Fruit fly (Drosophila melanogaster) whole organism, embryonic: ENCODE results near the gene CG31551.

Source experiments
- CG10267 ChIP-seq: fragments of 200-800 bp; sonication (Bioruptor generic); optimal IDR thresholded peaks from 2 replicates; lab custom pipeline; 2018; ENCODE audit warnings: missing biosample characterization, mild to moderate bottlenecking, missing genetic modification characterization, moderate library complexity
- CG10321 ChIP-seq: fragments of 200-800 bp; sonication (Bioruptor generic); IDR thresholded peaks from 2 replicates; pipeline ENCODE4 v1.3.6; 2022; ENCODE audit warnings: missing biosample characterization, missing genetic modification characterization
- CG10959 ChIP-seq: fragments of 200-800 bp; sonication (Bioruptor generic); IDR thresholded peaks from 2 replicates; pipeline ENCODE4 v1.3.6; 2022; ENCODE audit warnings: missing biosample characterization, missing genetic modification characterization
- CG12744 ChIP-seq: fragments of 200-800 bp; sonication (Bioruptor generic); optimal IDR thresholded peaks from 2 replicates; lab custom pipeline; 2016; ENCODE audit warnings: missing biosample characterization, missing genetic modification characterization
- CG13894 ChIP-seq: fragments of 200-800 bp; sonication (Bioruptor generic); optimal IDR thresholded peaks from 3 replicates; lab custom pipeline; 2018; ENCODE audit warnings: missing biosample characterization, mild to moderate bottlenecking, missing genetic modification characterization, moderate library complexity
- CG14014 ChIP-seq: fragments of 200-800 bp; sonication (Bioruptor generic); IDR thresholded peaks from 2 replicates; pipeline ENCODE4 v1.3.6; 2022; ENCODE audit warnings: missing biosample characterization, missing genetic modification characterization
- CG14050 ChIP-seq: fragments of 200-800 bp; sonication (Bioruptor generic); IDR thresholded peaks from 3 replicates; pipeline ENCODE4 v1.3.6; 2022; ENCODE audit warnings: missing biosample characterization, missing genetic modification characterization
- CG2889 ChIP-seq: fragments of 200-800 bp; sonication (Bioruptor generic); IDR thresholded peaks from 3 replicates; pipeline ENCODE4 v1.3.6; 2022; ENCODE audit warnings: missing biosample characterization, missing genetic modification characterization
- CG3281 ChIP-seq: fragments of 200-800 bp; sonication (Bioruptor generic); optimal IDR thresholded peaks from 3 replicates; lab custom pipeline; 2017; ENCODE audit warnings: missing biosample characterization, mild to moderate bottlenecking, missing genetic modification characterization
- CG7745 ChIP-seq: fragments of 200-800 bp; sonication (Bioruptor generic); optimal IDR thresholded peaks from 2 replicates; lab custom pipeline; 2018; ENCODE audit warnings: missing biosample characterization, mild to moderate bottlenecking, missing genetic modification characterization, moderate library complexity
- CG7928 ChIP-seq: fragments of 200-800 bp; sonication (Bioruptor generic); optimal IDR thresholded peaks from 2 replicates; lab custom pipeline; 2017; ENCODE audit warnings: missing biosample characterization, mild to moderate bottlenecking, missing genetic modification characterization
- CG8924 ChIP-seq: fragments of 200-800 bp; optimal IDR thresholded peaks from 3 replicates; lab custom pipeline; 2019; ENCODE audit warnings: missing biosample characterization, mild to moderate bottlenecking, missing genetic modification characterization, moderate library complexity
- CHES-1-like ChIP-seq: fragments of 200-800 bp; sonication (Bioruptor generic); optimal IDR thresholded peaks from 2 replicates; lab custom pipeline; 2016; ENCODE audit warnings: missing biosample characterization, missing genetic modification characterization
- CkIIα-i1 ChIP-seq: fragments of 200-800 bp; sonication (Bioruptor generic); IDR thresholded peaks from 2 replicates; pipeline ENCODE4 v1.3.6; 2022; ENCODE audit warnings: missing biosample characterization, missing genetic modification characterization
- Dad ChIP-seq: fragments of 200-800 bp; sonication (Bioruptor generic); optimal IDR thresholded peaks from 3 replicates; lab custom pipeline; 2016; ENCODE audit warnings: missing biosample characterization, missing genetic modification characterization
- GATAe ChIP-seq: fragments of 200-800 bp; sonication (Bioruptor generic); conservative IDR thresholded peaks from 2 replicates; pipeline ENCODE4 v1.3.6; 2022; ENCODE audit warnings: missing biosample characterization, missing genetic modification characterization
- Hand ChIP-seq: fragments of 200-800 bp; sonication (Bioruptor generic); optimal IDR thresholded peaks from 2 replicates; lab custom pipeline; 2017; ENCODE audit warnings: mild to moderate bottlenecking, missing biosample characterization, missing genetic modification reagents, missing genetic modification characterization
- Hey ChIP-seq: fragments of 200-800 bp; sonication (Bioruptor generic); optimal IDR thresholded peaks from 3 replicates; lab custom pipeline; 2018; ENCODE audit warnings: missing biosample characterization, mild to moderate bottlenecking, missing genetic modification characterization
- Hr3 ChIP-seq: fragments of 200-800 bp; sonication (Bioruptor generic); optimal IDR thresholded peaks from 3 replicates; lab custom pipeline; 2016; ENCODE audit warnings: missing biosample characterization, missing genetic modification characterization
- Hsf ChIP-seq: fragments of 200-800 bp; sonication (Bioruptor generic); optimal IDR thresholded peaks from 3 replicates; lab custom pipeline; 2016; ENCODE audit warnings: missing biosample characterization, missing genetic modification characterization
- Neu2 ChIP-seq: fragments of 200-800 bp; sonication (Bioruptor generic); optimal IDR thresholded peaks from 3 replicates; lab custom pipeline; 2016; ENCODE audit warnings: missing biosample characterization, missing genetic modification characterization, borderline replicate concordance
- Nf-YC ChIP-seq: fragments of 200-800 bp; optimal IDR thresholded peaks from 3 replicates; lab custom pipeline; 2019; ENCODE audit warnings: missing biosample characterization, mild to moderate bottlenecking, missing genetic modification characterization, moderate library complexity
- Oli ChIP-seq: fragments of 200-800 bp; sonication (Bioruptor generic); optimal IDR thresholded peaks from 2 replicates; lab custom pipeline; 2018; ENCODE audit warnings: missing biosample characterization, mild to moderate bottlenecking, missing genetic modification characterization, moderate library complexity
- Optix ChIP-seq: fragments of 200-800 bp; sonication (Bioruptor generic); IDR thresholded peaks from 3 replicates; pipeline ENCODE4 v1.3.6; 2022; ENCODE audit warnings: missing biosample characterization, missing genetic modification characterization
- Pdp1 ChIP-seq, 2 experiments: fragments of 200-800 bp; sonication (Bioruptor generic); optimal IDR thresholded peaks; 3 replicates each; lab custom pipeline; 2016; ENCODE audit warnings: missing biosample characterization in 2 of 2, missing genetic modification characterization in 2 of 2, mild to moderate bottlenecking in 1 of 2, moderate library complexity in 1 of 2
- Side ChIP-seq: fragments of 200-800 bp; sonication (Bioruptor generic); optimal IDR thresholded peaks from 2 replicates; lab custom pipeline; 2016; ENCODE audit warnings: missing biosample characterization, missing genetic modification characterization
- Sry-δ ChIP-seq: fragments of 200-800 bp; sonication (Bioruptor generic); optimal IDR thresholded peaks from 2 replicates; lab custom pipeline; 2016; ENCODE audit warnings: missing biosample characterization, missing genetic modification characterization
- Taf1 ChIP-seq: fragments of 200-800 bp; sonication (Bioruptor generic); IDR thresholded peaks from 2 replicates; pipeline ENCODE4 v1.3.6; 2022; ENCODE audit warnings: missing biosample characterization, missing genetic modification characterization
- Usf ChIP-seq: fragments of 200-800 bp; sonication (Bioruptor generic); optimal IDR thresholded peaks from 2 replicates; lab custom pipeline; 2017; ENCODE audit warnings: missing genotype, missing biosample characterization, missing genetic modification characterization
- bigmax ChIP-seq: fragments of 200-800 bp; sonication (Bioruptor generic); optimal IDR thresholded peaks from 2 replicates; lab custom pipeline; 2018; ENCODE audit warnings: missing biosample characterization, mild to moderate bottlenecking, missing genetic modification characterization
- btn ChIP-seq: fragments of 200-800 bp; sonication (Bioruptor generic); optimal IDR thresholded peaks from 2 replicates; lab custom pipeline; 2016; ENCODE audit warnings: missing biosample characterization, missing genetic modification characterization
- chm ChIP-seq: fragments of 200-800 bp; sonication (Bioruptor generic); IDR thresholded peaks from 2 replicates; pipeline ENCODE4 v1.3.6; 2022; ENCODE audit warnings: missing biosample characterization, missing genetic modification characterization
- fd96Cb ChIP-seq: fragments of 200-800 bp; sonication (Bioruptor generic); optimal IDR thresholded peaks from 2 replicates; lab custom pipeline; 2018; ENCODE audit warnings: missing biosample characterization, mild to moderate bottlenecking, missing genetic modification characterization, moderate library complexity
- gsb ChIP-seq: fragments of 200-800 bp; sonication (Bioruptor generic); IDR thresholded peaks from 2 replicates; pipeline ENCODE4 v1.3.6; 2022; ENCODE audit warnings: missing biosample characterization, missing genetic modification characterization
- gsb-n ChIP-seq: fragments of 200-800 bp; sonication (Bioruptor generic); optimal IDR thresholded peaks from 3 replicates; lab custom pipeline; 2018; ENCODE audit warnings: missing biosample characterization, mild to moderate bottlenecking, missing genetic modification characterization
- hb ChIP-seq: fragments of 200-800 bp; sonication (Bioruptor generic); IDR thresholded peaks from 3 replicates; pipeline ENCODE4 v1.3.6; 2022; ENCODE audit warnings: missing biosample characterization, missing genetic modification characterization; ENCODE audit not compliant: partially characterized antibody
- her ChIP-seq: fragments of 200-800 bp; sonication (Bioruptor generic); optimal IDR thresholded peaks from 2 replicates; lab custom pipeline; 2016; ENCODE audit warnings: missing biosample characterization, missing genetic modification characterization
- jumu ChIP-seq: fragments of 200-800 bp; sonication (Bioruptor generic); optimal IDR thresholded peaks from 3 replicates; lab custom pipeline; 2016; ENCODE audit warnings: missing biosample characterization, missing genetic modification characterization
- lilli ChIP-seq: fragments of 200-800 bp; sonication (Bioruptor generic); optimal IDR thresholded peaks from 3 replicates; lab custom pipeline; 2016; ENCODE audit warnings: missing biosample characterization, missing genetic modification characterization
- nau ChIP-seq: fragments of 200-800 bp; sonication (Bioruptor generic); optimal IDR thresholded peaks from 3 replicates; lab custom pipeline; 2017; ENCODE audit warnings: missing biosample characterization, mild to moderate bottlenecking, missing genetic modification characterization, missing genetic modification reagents
- onecut ChIP-seq: fragments of 200-800 bp; sonication (Bioruptor generic); IDR thresholded peaks from 2 replicates; pipeline ENCODE4 v1.3.6; 2022; ENCODE audit warnings: missing biosample characterization, missing genetic modification characterization
- org-1 ChIP-seq: fragments of 200-800 bp; sonication (Bioruptor generic); optimal IDR thresholded peaks from 2 replicates; lab custom pipeline; 2017; ENCODE audit warnings: missing biosample characterization, missing genetic modification characterization
- pzg ChIP-seq: fragments of 200-800 bp; sonication (Bioruptor generic); optimal IDR thresholded peaks from 3 replicates; lab custom pipeline; 2018; ENCODE audit warnings: missing biosample characterization, mild to moderate bottlenecking, missing genetic modification characterization, moderate library complexity
- schlank ChIP-seq: fragments of 200-800 bp; sonication (Bioruptor generic); optimal IDR thresholded peaks from 2 replicates; lab custom pipeline; 2018; ENCODE audit warnings: missing biosample characterization, mild to moderate bottlenecking, missing genetic modification characterization
- scrt ChIP-seq: fragments of 200-800 bp; sonication (Bioruptor generic); optimal IDR thresholded peaks from 2 replicates; lab custom pipeline; 2018; ENCODE audit warnings: missing biosample characterization, mild to moderate bottlenecking, missing genetic modification characterization, moderate library complexity
- sr ChIP-seq: fragments of 200-800 bp; sonication (Bioruptor generic); IDR thresholded peaks from 3 replicates; pipeline ENCODE4 v1.3.6; 2022; ENCODE audit warnings: missing biosample characterization, missing genetic modification characterization
- tgo ChIP-seq: fragments of 200-800 bp; sonication (Bioruptor generic); IDR thresholded peaks from 3 replicates; pipeline ENCODE4 v1.3.6; 2022; ENCODE audit warnings: missing biosample characterization, missing genetic modification characterization
- tup ChIP-seq: fragments of 200-800 bp; sonication (Bioruptor generic); optimal IDR thresholded peaks from 2 replicates; lab custom pipeline; 2016; ENCODE audit warnings: missing biosample characterization, mild to moderate bottlenecking, missing genetic modification characterization, moderate library complexity
- tx ChIP-seq: fragments of 200-800 bp; sonication (Bioruptor generic); optimal IDR thresholded peaks from 2 replicates; lab custom pipeline; 2016; ENCODE audit warnings: missing biosample characterization, missing genetic modification characterization

Gene CG31551

dm6 chr3R:5668928-5669739 is 41.5 kb downstream of the CG31551 start, which contains the start of the genes Xe7 and Atg17 (continued):
- peak; percentile 82 for TF ChIP-seq Dad (GFP tag; lab: Kevin White, UChicago)
- peak; percentile 62 for TF ChIP-seq her
- peak; percentile 93 for TF ChIP-seq Sry-δ
- peak; percentile 96 for TF ChIP-seq lilli (GFP tag; lab: Kevin White, UChicago)
- TF ChIP-seq CG10959 (GFP tag; lab: Robert Waterston, UW): peak; percentile 60
- no peak for TF ChIP-seq gsb-n (tag; lab: Kevin White, UChicago)
- TF ChIP-seq CG3281 (GFP tag; lab: Kevin White, UChicago): peak; percentile 88
- TF ChIP-seq Hsf (GFP tag; lab: Kevin White, UChicago): peak; percentile 95
- peak; percentile 87 for TF ChIP-seq CG14014 (GFP tag; lab: Robert Waterston, UW)
- TF ChIP-seq Side (GFP tag; lab: Kevin White, UChicago): peak; percentile 62
- peak; percentile 49; the same call in 1 of the 2 replicates for TF ChIP-seq CkIIα-i1
- peak; percentile 93 for TF ChIP-seq fd96Cb
- peak; percentile 76 for TF ChIP-seq Hey (tag; lab: Kevin White, UChicago)
- TF ChIP-seq gsb (GFP tag; lab: Robert Waterston, UW): peak; percentile 76
- TF ChIP-seq tgo (GFP tag; lab: Robert Waterston, UW): peak; percentile 84
- peak; percentile 60; the same call in 1 of the 3 replicates for TF ChIP-seq hb (GFP tag; lab: Robert Waterston, UW)
- TF ChIP-seq CG14050 (GFP tag; lab: Robert Waterston, UW): peak; percentile 83
- TF ChIP-seq Hr3 (GFP tag; lab: Kevin White, UChicago): peak; percentile 94
- TF ChIP-seq schlank (tag; lab: Kevin White, UChicago): peak; percentile 81
- TF ChIP-seq Usf (GFP tag; lab: Kevin White, UChicago): peak; percentile 87
- peak; percentile 88 for TF ChIP-seq tx (GFP tag; lab: Kevin White, UChicago)
- TF ChIP-seq CG13894: peak; percentile 89
- TF ChIP-seq Neu2: peak; percentile 27
- TF ChIP-seq Optix (GFP tag; lab: Robert Waterston, UW): peak; percentile 81
- peak; percentile 56; the same call in 1 of the 2 replicates for TF ChIP-seq onecut
- peak; percentile 90 for TF ChIP-seq GATAe
- TF ChIP-seq CG7745: no peak
- no peak for TF ChIP-seq bigmax (GFP tag; lab: Kevin White, UChicago)
- peak; percentile 86 for TF ChIP-seq Taf1 (GFP tag; lab: Robert Waterston, UW)
- TF ChIP-seq nau (GFP tag; lab: Kevin White, UChicago): peak; percentile 44
- TF ChIP-seq CG10267 (tag; lab: Kevin White, UChicago): peak; percentile 87
- TF ChIP-seq Nf-YC (tag; lab: Kevin White, UChicago): peak; percentile 87
- TF ChIP-seq Hand (GFP tag; lab: Kevin White, UChicago): peak; percentile 73
- peak; percentile 89 for TF ChIP-seq CG8924 (tag; lab: Kevin White, UChicago)
- TF ChIP-seq jumu (GFP tag; lab: Kevin White, UChicago): peak; percentile 87
- peak; percentile 57 for TF ChIP-seq pzg (GFP tag; lab: Kevin White, UChicago)
- TF ChIP-seq scrt: peak; percentile 69
- TF ChIP-seq CG10321 (GFP tag; lab: Robert Waterston, UW): peak; percentile 34; the same call in 1 of the 2 replicates
- TF ChIP-seq CG2889 (GFP tag; lab: Robert Waterston, UW): peak; percentile 91
- TF ChIP-seq Oli (tag; lab: Kevin White, UChicago): peak; percentile 90
- peak; percentile 57 for TF ChIP-seq CG12744 (GFP tag; lab: Kevin White, UChicago)
- TF ChIP-seq CHES-1-like (GFP tag; lab: Kevin White, UChicago): peak; percentile 84
- TF ChIP-seq tup (GFP tag; lab: Kevin White, UChicago): peak; percentile 76
- TF ChIP-seq sr (GFP tag; lab: Robert Waterston, UW): peak; percentile 16; the same call in 1 of the 3 replicates
- peak; percentile 72 for TF ChIP-seq org-1 (GFP tag; lab: Kevin White, UChicago)
- peak; percentile 74 for TF ChIP-seq CG7928 (GFP tag; lab: Kevin White, UChicago)
- TF ChIP-seq chm: peak; percentile 35; the same call in 1 of the 2 replicates
- peak; percentile 47 for TF ChIP-seq btn (GFP tag; lab: Kevin White, UChicago)
- peak; percentile 88 to 96 for TF ChIP-seq Pdp1 (GFP tag; optimal IDR thresholded peaks at IDR 0.05; lab: Kevin White, UChicago)
